Worm (Caenorhabditis elegans) whole organism, L3 larva: ENCODE measurements around the gene T09F3.5.

Experiments
- ceh-16 ChIP-seq: sonication (generic microtip); optimal IDR thresholded peaks from 2 replicates; lab custom pipeline; 2017; ENCODE audit warnings: missing biosample characterization, missing genetic modification characterization
- egl-5 ChIP-seq: fragments of 150-350 bp; optimal IDR thresholded peaks from 2 replicates; lab custom pipeline; 2017; ENCODE audit warnings: missing biosample characterization, missing genetic modification reagents, missing genetic modification characterization, inconsistent platforms
- lin-15B ChIP-seq: fragments of 150-350 bp; optimal IDR thresholded peaks from 2 replicates; lab custom pipeline; 2014; ENCODE audit warnings: missing biosample characterization, missing genetic modification characterization
- lsy-12 ChIP-seq: sonication (generic microtip); optimal IDR thresholded peaks from 2 replicates; lab custom pipeline; 2016; ENCODE audit warnings: mild to moderate bottlenecking, missing genetic modification characterization, missing compliant biosample characterization
- mdl-1 ChIP-seq: fragments of 150-350 bp; optimal IDR thresholded peaks from 2 replicates; lab custom pipeline; 2014; ENCODE audit warnings: missing biosample characterization, missing genetic modification characterization
- nfya-1 ChIP-seq: sonication (generic microtip); optimal IDR thresholded peaks from 2 replicates; lab custom pipeline; 2017; ENCODE audit warnings: missing genetic modification characterization, mild to moderate bottlenecking, missing compliant biosample characterization, antibody characterized with exemption, moderate library complexity; ENCODE audit not compliant: insufficient read depth
- nhr-11 ChIP-seq: fragments of 150-350 bp; optimal IDR thresholded peaks from 2 replicates; lab custom pipeline; 2014; ENCODE audit warnings: missing biosample characterization, missing genetic modification characterization
- nhr-23 ChIP-seq: fragments of 150-350 bp; optimal IDR thresholded peaks from 2 replicates; lab custom pipeline; 2014; ENCODE audit warnings: missing biosample characterization, missing genetic modification reagents, missing genetic modification characterization
- pha-4 ChIP-seq: fragments of 150-350 bp; optimal IDR thresholded peaks from 2 replicates; lab custom pipeline; 2014; ENCODE audit warnings: missing biosample characterization, missing genetic modification reagents, missing genetic modification characterization
- pqm-1 ChIP-seq: fragments of 150-350 bp; optimal IDR thresholded peaks from 2 replicates; lab custom pipeline; 2017; ENCODE audit warnings: missing biosample characterization, missing genetic modification characterization, inconsistent platforms
- snpc-4 ChIP-seq: fragments of 150-350 bp; optimal IDR thresholded peaks from 2 replicates; lab custom pipeline; 2014; ENCODE audit warnings: missing biosample characterization, missing genetic modification characterization
- unc-62 ChIP-seq: fragments of 150-350 bp; sonication (generic microtip); optimal IDR thresholded peaks from 4 replicates; lab custom pipeline; 2014; ENCODE audit warnings: missing biosample characterization, missing genetic modification reagents, missing genetic modification characterization

DNA sequence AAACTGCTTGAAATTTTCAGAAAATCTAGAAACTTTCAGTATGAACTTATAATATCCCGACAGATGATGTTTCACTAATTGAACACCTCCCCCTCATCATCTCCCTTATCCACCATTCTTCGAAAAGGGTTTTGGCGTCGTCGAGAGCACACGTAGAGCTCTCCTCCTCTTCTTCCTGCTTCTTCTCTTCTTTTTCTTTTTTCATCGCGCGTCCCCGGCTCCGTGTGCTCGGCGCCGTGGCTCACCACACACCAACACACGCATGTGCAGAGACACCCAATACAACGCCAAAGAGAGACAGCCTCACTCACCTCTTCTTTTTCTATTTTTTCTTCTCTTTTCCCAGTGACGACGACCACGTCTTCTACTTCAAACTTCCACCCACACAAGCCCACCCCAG is 17.1 kb upstream of the T09F3.5 start:
- TF ChIP-seq snpc-4 (tag; lab: Kevin White, UChicago) (no peak), egl-5 (no peak), lin-15B (no peak), ceh-16 (tag; lab: Kevin White, UChicago) (no peak), pha-4 (tag; lab: Kevin White, UChicago) (no peak), pqm-1 (tag; lab: Kevin White, UChicago) (no peak), nhr-11 (tag; lab: Kevin White, UChicago) (no peak), unc-62 (GFP tag; lab: Kevin White, UChicago) (no peak), mdl-1 (tag; lab: Kevin White, UChicago) (no peak), nfya-1 (no peak), nhr-23 (no peak), lsy-12 (tag; lab: Kevin White, UChicago) (no peak)
